Worm (Caenorhabditis elegans) whole organism, mixed stage, embryonic: ENCODE results near the gene asp-12.

Experiments used
- M03D4.4 ChIP-seq: sonication (generic microtip); optimal IDR thresholded peaks from 2 replicates; lab custom pipeline; 2017; ENCODE audit warnings: mild to moderate bottlenecking, missing genetic modification characterization, missing compliant biosample characterization
- bed-3 ChIP-seq: fragments of 200-800 bp; sonication (Bioruptor generic); optimal IDR thresholded peaks from 3 replicates; lab custom pipeline; 2018; ENCODE audit warnings: mild to moderate bottlenecking, missing genetic modification characterization, moderate library complexity, missing compliant biosample characterization
- blmp-1 ChIP-seq: fragments of 150-350 bp; optimal IDR thresholded peaks from 2 replicates; lab custom pipeline; 2014; ENCODE audit warnings: missing biosample characterization, missing genetic modification characterization
- ceh-39 ChIP-seq: fragments of 150-350 bp; optimal IDR thresholded peaks from 2 replicates; lab custom pipeline; 2014; ENCODE audit warnings: missing biosample characterization, missing genetic modification characterization
- ceh-43 ChIP-seq: fragments of 200-800 bp; sonication (Bioruptor generic); optimal IDR thresholded peaks from 2 replicates; lab custom pipeline; 2018; ENCODE audit warnings: mild to moderate bottlenecking, missing genetic modification characterization, moderate library complexity, missing compliant biosample characterization
- ces-1 ChIP-seq: fragments of 150-350 bp; optimal IDR thresholded peaks from 2 replicates; lab custom pipeline; 2014; ENCODE audit warnings: missing biosample characterization, missing genetic modification reagents, missing genetic modification characterization
- cnd-1 ChIP-seq: fragments of 200-800 bp; sonication (Bioruptor generic); optimal IDR thresholded peaks from 2 replicates; lab custom pipeline; 2018; ENCODE audit warnings: mild to moderate bottlenecking, missing genetic modification characterization, missing compliant biosample characterization
- drap-1 ChIP-seq: fragments of 200-800 bp; sonication (Bioruptor generic); optimal IDR thresholded peaks from 3 replicates; lab custom pipeline; 2018; ENCODE audit warnings: mild to moderate bottlenecking, missing genetic modification characterization, missing compliant biosample characterization
- elt-1 ChIP-seq: sonication (generic microtip); optimal IDR thresholded peaks from 2 replicates; lab custom pipeline; 2017; ENCODE audit warnings: missing genetic modification characterization, mild to moderate bottlenecking, missing compliant biosample characterization, antibody characterized with exemption, moderate library complexity, borderline replicate concordance; ENCODE audit not compliant: insufficient read depth
- elt-3 ChIP-seq: fragments of 150-350 bp; optimal IDR thresholded peaks from 2 replicates; lab custom pipeline; 2014; ENCODE audit warnings: missing biosample characterization, missing genetic modification characterization
- flh-1 ChIP-seq: fragments of 200-800 bp; sonication (Bioruptor generic); optimal IDR thresholded peaks from 2 replicates; lab custom pipeline; 2018; ENCODE audit warnings: mild to moderate bottlenecking, missing genetic modification characterization, moderate library complexity, missing compliant biosample characterization
- ham-2 ChIP-seq: fragments of 200-800 bp; sonication (Bioruptor generic); optimal IDR thresholded peaks from 2 replicates; lab custom pipeline; 2018; ENCODE audit warnings: mild to moderate bottlenecking, missing genetic modification characterization, missing compliant biosample characterization
- lin-13 ChIP-seq: fragments of 150-350 bp; optimal IDR thresholded peaks from 2 replicates; lab custom pipeline; 2014; ENCODE audit warnings: missing biosample characterization, missing genetic modification characterization
- lin-32 ChIP-seq: fragments of 200-800 bp; sonication (Bioruptor generic); optimal IDR thresholded peaks from 2 replicates; lab custom pipeline; 2018; ENCODE audit warnings: mild to moderate bottlenecking, missing genetic modification characterization, missing compliant biosample characterization
- lsy-2 ChIP-seq: fragments of 150-350 bp; optimal IDR thresholded peaks from 2 replicates; lab custom pipeline; 2014; ENCODE audit warnings: missing biosample characterization, missing genetic modification characterization
- mab-5 ChIP-seq: fragments of 150-350 bp; optimal IDR thresholded peaks from 2 replicates; lab custom pipeline; 2014; ENCODE audit warnings: missing biosample characterization, missing genetic modification characterization
- mep-1 ChIP-seq: fragments of 150-350 bp; optimal IDR thresholded peaks from 2 replicates; lab custom pipeline; 2017; ENCODE audit warnings: missing biosample characterization, missing genetic modification reagents, missing genetic modification characterization, inconsistent platforms
- mls-2 ChIP-seq: sonication (generic microtip); optimal IDR thresholded peaks from 2 replicates; lab custom pipeline; 2016; ENCODE audit warnings: mild to moderate bottlenecking, missing genetic modification characterization, moderate library complexity, missing compliant biosample characterization
- nhr-12 ChIP-seq: fragments of 150-350 bp; optimal IDR thresholded peaks from 2 replicates; lab custom pipeline; 2014; ENCODE audit warnings: missing biosample characterization, missing genetic modification characterization
- nhr-2 ChIP-seq: fragments of 150-350 bp; optimal IDR thresholded peaks from 2 replicates; lab custom pipeline; 2014; ENCODE audit warnings: missing biosample characterization, missing genetic modification characterization
- nhr-237 ChIP-seq: fragments of 150-350 bp; optimal IDR thresholded peaks from 2 replicates; lab custom pipeline; 2014; ENCODE audit warnings: missing biosample characterization, missing genetic modification characterization
- nhr-28 ChIP-seq: fragments of 150-350 bp; optimal IDR thresholded peaks from 2 replicates; lab custom pipeline; 2014; ENCODE audit warnings: missing biosample characterization, missing genetic modification characterization
- nhr-76 ChIP-seq: sonication (generic microtip); optimal IDR thresholded peaks from 2 replicates; lab custom pipeline; 2017; ENCODE audit warnings: missing biosample characterization, missing genetic modification characterization
- pha-4 ChIP-seq: fragments of 150-350 bp; optimal IDR thresholded peaks from 2 replicates; lab custom pipeline; 2018; ENCODE audit warnings: missing biosample characterization, missing genetic modification reagents, missing genetic modification characterization
- sem-2 ChIP-seq: fragments of 200-800 bp; sonication (Bioruptor generic); optimal IDR thresholded peaks from 2 replicates; lab custom pipeline; 2018; ENCODE audit warnings: mild to moderate bottlenecking, missing genetic modification characterization, missing compliant biosample characterization
- snpc-4 ChIP-seq: fragments of 150-350 bp; optimal IDR thresholded peaks from 2 replicates; lab custom pipeline; 2014; ENCODE audit warnings: missing biosample characterization, missing genetic modification characterization
- tbx-8 ChIP-seq: fragments of 200-800 bp; sonication (Bioruptor generic); optimal IDR thresholded peaks from 2 replicates; lab custom pipeline; 2018; ENCODE audit warnings: mild to moderate bottlenecking, missing genetic modification characterization, moderate library complexity, missing compliant biosample characterization
- unc-120 ChIP-seq: sonication (generic microtip); optimal IDR thresholded peaks from 2 replicates; lab custom pipeline; 2017; ENCODE audit warnings: missing genetic modification characterization, missing compliant biosample characterization; ENCODE audit not compliant: poor library complexity, severe bottlenecking
- unc-39 ChIP-seq: fragments of 150-350 bp; optimal IDR thresholded peaks from 2 replicates; lab custom pipeline; 2014; ENCODE audit warnings: missing biosample characterization, missing genetic modification characterization
- unc-62 ChIP-seq: fragments of 150-350 bp; optimal IDR thresholded peaks from 2 replicates; lab custom pipeline; 2014; ENCODE audit warnings: missing biosample characterization, missing genetic modification reagents, missing genetic modification characterization
- zip-8 ChIP-seq: fragments of 150-350 bp; optimal IDR thresholded peaks from 2 replicates; lab custom pipeline; 2014; ENCODE audit warnings: missing biosample characterization, missing genetic modification characterization
- ztf-11 ChIP-seq: fragments of 150-350 bp; optimal IDR thresholded peaks from 2 replicates; lab custom pipeline; 2014; ENCODE audit warnings: missing biosample characterization, missing genetic modification characterization

Gene asp-12

ce11 chrV:8278830-8279229 lies 9.8 kb downstream of the asp-12 start, which contains the start of gene str-136:
str-136 (minus strand) TSS chrV:8278930.
- TF ChIP-seq lsy-2 (no peak), ceh-39 (tag; lab: Kevin White, UChicago) (no peak), drap-1 (no peak), snpc-4 (tag; lab: Kevin White, UChicago) (no peak), M03D4.4 (tag; lab: Kevin White, UChicago) (no peak), unc-39 (no peak), zip-8 (tag; lab: Kevin White, UChicago) (no peak), unc-62 (GFP tag; lab: Kevin White, UChicago) (no peak), mls-2 (tag; lab: Kevin White, UChicago) (no peak), pha-4 (tag; lab: Kevin White, UChicago) (no peak), tbx-8 (GFP tag; lab: Kevin White, UChicago) (no peak), cnd-1 (tag; lab: Kevin White, UChicago) (no peak), ceh-43 (no peak)

DNA sequence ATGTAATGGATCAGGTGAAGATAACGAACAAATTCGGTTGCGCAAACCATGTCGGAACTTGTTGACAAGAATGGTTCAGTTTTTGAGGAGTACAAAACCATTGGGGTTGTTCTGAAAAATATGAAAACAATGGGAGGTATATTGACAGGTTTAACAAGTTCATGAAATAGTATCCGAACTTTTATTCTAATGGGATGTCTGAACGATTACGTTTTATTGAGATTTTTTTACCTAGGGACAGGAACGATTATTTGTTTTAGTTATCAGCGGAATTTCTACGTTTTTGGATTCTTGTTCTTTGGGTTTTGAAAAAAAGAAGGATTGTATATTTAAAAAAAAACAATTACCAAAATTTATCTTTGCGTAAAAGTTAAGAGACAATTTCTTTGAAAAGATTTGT lies 11.8 kb downstream of the asp-12 start, which contains the start of gene str-135:
str-135 (minus strand) TSS at position 101 of the 400 bp plus-strand sequence.
- TF ChIP-seq nhr-12 (tag; lab: Kevin White, UChicago) (no peak), ham-2 (GFP tag; lab: Kevin White, UChicago) (no peak), ces-1 (GFP tag; lab: Kevin White, UChicago) (no peak), nhr-28 (no peak), mab-5 (tag; lab: Kevin White, UChicago) (no peak), snpc-4 (tag; lab: Kevin White, UChicago) (no peak), unc-62 (GFP tag; lab: Kevin White, UChicago) (no peak), nhr-237 (no peak), nhr-76 (tag; lab: Kevin White, UChicago) (no peak), mep-1 (tag; lab: Kevin White, UChicago) (no peak), elt-1 (tag; lab: Kevin White, UChicago) (no peak), tbx-8 (GFP tag; lab: Kevin White, UChicago) (no peak), lsy-2 (no peak), drap-1 (no peak), lin-13 (no peak), mls-2 (tag; lab: Kevin White, UChicago) (no peak), lin-32 (GFP tag; lab: Kevin White, UChicago) (no peak), ceh-39 (tag; lab: Kevin White, UChicago) (no peak)
- TF ChIP-seq, all 35 proteins: peak for 0

DNA sequence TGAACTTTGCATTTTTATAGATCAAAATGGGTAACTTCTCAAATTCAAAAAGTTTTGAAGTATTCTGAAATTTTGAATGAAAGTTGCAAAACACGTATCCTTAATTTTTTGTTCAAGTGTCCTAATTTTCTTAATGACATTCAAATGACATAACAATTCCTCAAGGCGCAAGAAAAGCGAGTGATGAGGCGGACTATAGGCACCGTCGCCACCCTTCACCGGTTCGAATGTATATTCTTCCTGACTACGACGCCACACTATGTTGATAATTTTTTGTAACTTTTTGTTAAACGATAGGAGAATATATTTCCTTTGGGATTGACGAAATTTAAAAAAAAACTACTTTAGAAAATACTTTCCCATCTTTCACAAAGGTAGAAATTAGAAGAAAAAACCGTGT lies 12.6 kb downstream of the asp-12 start:
- TF ChIP-seq lsy-2 = no peak
- TF ChIP-seq ceh-39 (tag; lab: Kevin White, UChicago) = no peak
- no peak for TF ChIP-seq nhr-2 (tag; lab: Kevin White, UChicago)
- no peak for TF ChIP-seq nhr-28
- no peak for TF ChIP-seq unc-62 (GFP tag; lab: Kevin White, UChicago)
- TF ChIP-seq zip-8 (tag; lab: Kevin White, UChicago) = no peak
- TF ChIP-seq bed-3 (GFP tag; lab: Kevin White, UChicago) = no peak
- TF ChIP-seq cnd-1 (tag; lab: Kevin White, UChicago) = no peak
- TF ChIP-seq snpc-4 (tag; lab: Kevin White, UChicago) = no peak
- TF ChIP-seq flh-1 (GFP tag; lab: Kevin White, UChicago) = no peak
- TF ChIP-seq, all 35 proteins: peak for 0

ce11 chrV:8282933-8283332 lies 13.9 kb downstream of the asp-12 start:
- TF ChIP-seq sem-2 = no peak
- TF ChIP-seq unc-39 = no peak
- TF ChIP-seq nhr-12 (tag; lab: Kevin White, UChicago) = no peak
- no peak for TF ChIP-seq snpc-4 (tag; lab: Kevin White, UChicago)
- no peak for TF ChIP-seq lin-32 (GFP tag; lab: Kevin White, UChicago)
- TF ChIP-seq unc-62 (GFP tag; lab: Kevin White, UChicago) = no peak
- TF ChIP-seq mep-1 (tag; lab: Kevin White, UChicago) = no peak
- no peak for TF ChIP-seq bed-3 (GFP tag; lab: Kevin White, UChicago)
- TF ChIP-seq ceh-43 = no peak
- no peak for TF ChIP-seq blmp-1
- TF ChIP-seq ztf-11 (tag; lab: Kevin White, UChicago) = no peak
- TF ChIP-seq elt-3 = no peak
- TF ChIP-seq mls-2 (tag; lab: Kevin White, UChicago) = no peak
- no peak for TF ChIP-seq M03D4.4 (tag; lab: Kevin White, UChicago)
- no peak for TF ChIP-seq unc-120 (tag; lab: Kevin White, UChicago)
- no peak for TF ChIP-seq ham-2 (GFP tag; lab: Kevin White, UChicago)
- TF ChIP-seq, all 35 proteins: peak for 0
